Fruit fly (Drosophila melanogaster): Measurements from ENCODE around the gene CG7560.

CG7560 gene

dm6 chr3L:11466985-11467384, 42.0 kb downstream of the CG7560 start (continued):
- no peak for TF ChIP-seq Ravus (GFP tag; IDR thresholded peaks at IDR 0.05)
- TF ChIP-seq CG17359 (tag; optimal IDR thresholded peaks at IDR 0.05): no peak
- TF ChIP-seq fd96Cb (tag; optimal IDR thresholded peaks at IDR 0.05): peak; percentile 17
- TF ChIP-seq Deaf1 (tag; optimal IDR thresholded peaks at IDR 0.05): peak; percentile 39
- no peak for TF ChIP-seq cato (GFP tag; optimal IDR thresholded peaks at IDR 0.05; ENCODE audit: borderline replicate concordance)
- no peak for TF ChIP-seq Abd-B (GFP tag; optimal IDR thresholded peaks at IDR 0.05)
- TF ChIP-seq CG14710 (tag; optimal IDR thresholded peaks at IDR 0.05): peak; percentile 38
- TF ChIP-seq CG4424 (GFP tag; optimal IDR thresholded peaks at IDR 0.05): peak; percentile 0
- TF ChIP-seq CG17568 (GFP tag; optimal IDR thresholded peaks at IDR 0.05): no peak
- peak; percentile 52 for TF ChIP-seq CG10979 (tag; optimal IDR thresholded peaks at IDR 0.05)
- no peak for TF ChIP-seq CkIIα-i1 (GFP tag; IDR thresholded peaks at IDR 0.05)
- peak; percentile 3 for TF ChIP-seq CG1233 (GFP tag; optimal IDR thresholded peaks at IDR 0.05)
- TF ChIP-seq CG16779 (GFP tag; IDR thresholded peaks at IDR 0.05): no peak
- peak; percentile 9 for TF ChIP-seq Oli (tag; optimal IDR thresholded peaks at IDR 0.05)
- TF ChIP-seq usp (GFP tag; optimal IDR thresholded peaks at IDR 0.05): no peak
- TF ChIP-seq Fer3 (tag; optimal IDR thresholded peaks at IDR 0.05): no peak
- no peak for TF ChIP-seq al (GFP tag; IDR thresholded peaks at IDR 0.05)
- TF ChIP-seq CG30403 (GFP tag; optimal IDR thresholded peaks at IDR 0.05): peak; percentile 12
- TF ChIP-seq gem (tag; optimal IDR thresholded peaks at IDR 0.05): peak; percentile 76
- TF ChIP-seq ftz-f1 (GFP tag; optimal IDR thresholded peaks at IDR 0.05): no peak
- TF ChIP-seq CG7839 (tag; optimal IDR thresholded peaks at IDR 0.05): peak; percentile 63
- TF ChIP-seq CG18619 (GFP tag; optimal IDR thresholded peaks at IDR 0.05): no peak
- TF ChIP-seq CG9437 (GFP tag; optimal IDR thresholded peaks at IDR 0.05): peak; percentile 49
- peak; percentile 23 for TF ChIP-seq CG3281 (GFP tag; optimal IDR thresholded peaks at IDR 0.05)
- TF ChIP-seq CG3065 (GFP tag; optimal IDR thresholded peaks at IDR 0.05): no peak
- peak; percentile 43 for TF ChIP-seq Fer1 (GFP tag; optimal IDR thresholded peaks at IDR 0.05)
- peak; percentile 30 for TF ChIP-seq CG8388 (GFP tag; optimal IDR thresholded peaks at IDR 0.05)
- TF ChIP-seq ham (GFP tag; IDR thresholded peaks at IDR 0.05): no peak
- peak; percentile 59 for TF ChIP-seq CG9727 (GFP tag; optimal IDR thresholded peaks at IDR 0.05)
- 0 out of 2 replicates have a peak, but pooled peaks have one; percentile 16 for TF ChIP-seq ssp (GFP tag; IDR thresholded peaks at IDR 0.05)
- no peak for TF ChIP-seq Camta (GFP tag; optimal IDR thresholded peaks at IDR 0.05)
- TF ChIP-seq CG3726 (GFP tag; IDR thresholded peaks at IDR 0.05): no peak
- no peak for TF ChIP-seq pzg (GFP tag; optimal IDR thresholded peaks at IDR 0.05)
- TF ChIP-seq phol (tag; optimal IDR thresholded peaks at IDR 0.05): peak; percentile 45
- peak; percentile 19 for TF ChIP-seq CG15601 (tag; optimal IDR thresholded peaks at IDR 0.05)
- no peak for TF ChIP-seq sisA (GFP tag; IDR thresholded peaks at IDR 0.05)
- 0 out of 2 replicates have a peak, but pooled peaks have one; percentile 22 for TF ChIP-seq Ptx1 (GFP tag; IDR thresholded peaks at IDR 0.05)
- TF ChIP-seq danr (GFP tag; IDR thresholded peaks at IDR 0.05): no peak
- 0 out of 3 replicates have a peak, but pooled peaks have one; percentile 25 for TF ChIP-seq CG11695 (GFP tag; IDR thresholded peaks at IDR 0.05)
- TF ChIP-seq CG12744 (GFP tag; optimal IDR thresholded peaks at IDR 0.05): no peak
- TF ChIP-seq dmrt11E (tag; optimal IDR thresholded peaks at IDR 0.05): peak; percentile 47
- TF ChIP-seq CG14965 (GFP tag; optimal IDR thresholded peaks at IDR 0.05; ENCODE audit: borderline replicate concordance): no peak
- peak; percentile 18 for TF ChIP-seq CG10147 (GFP tag; optimal IDR thresholded peaks at IDR 0.05)
- TF ChIP-seq Blimp-1 (GFP tag; optimal IDR thresholded peaks at IDR 0.05): peak; percentile 41
- TF ChIP-seq Nf-YA (GFP tag; IDR thresholded peaks at IDR 0.05): no peak
- TF ChIP-seq CG12659 (GFP tag; optimal IDR thresholded peaks at IDR 0.05): peak; percentile 21
- TF ChIP-seq p53 (GFP tag; optimal IDR thresholded peaks at IDR 0.05): no peak
- TF ChIP-seq CG31441 (GFP tag; IDR thresholded peaks at IDR 0.05): peak; percentile 66
- peak; percentile 34 for TF ChIP-seq CG13775 (GFP tag; optimal IDR thresholded peaks at IDR 0.05)
- peak; percentile 28 for TF ChIP-seq CG10209 (GFP tag; optimal IDR thresholded peaks at IDR 0.05)
- no peak for TF ChIP-seq kah (GFP tag; optimal IDR thresholded peaks at IDR 0.05)
